Worm (Caenorhabditis elegans) whole organism, mixed stage, embryonic: Measurements from ENCODE around the gene T10B5.7.

Source experiments
- cnd-1 ChIP-seq: fragments of 200-800 bp; sonication (Bioruptor generic); optimal IDR thresholded peaks from 2 replicates; lab custom pipeline; 2018; ENCODE audit warnings: mild to moderate bottlenecking, missing genetic modification characterization, missing compliant biosample characterization
- nhr-237 ChIP-seq: fragments of 150-350 bp; optimal IDR thresholded peaks from 2 replicates; lab custom pipeline; 2014; ENCODE audit warnings: missing biosample characterization, missing genetic modification characterization

ce11 chrV:1895483-1895882 is 49.5 kb downstream of the T10B5.7 start, which contains the start of gene nphp-2:
- no peak for TF ChIP-seq nhr-237 (tag; lab: Kevin White, UChicago)
- TF ChIP-seq cnd-1, result no peak
